Fruit fly (Drosophila melanogaster) whole organism, embryonic: Measurements from ENCODE around the gene CG6923.

Source experiments
- Atf6 ChIP-seq: fragments of 200-800 bp; sonication (Bioruptor generic); IDR thresholded peaks from 2 replicates; pipeline ENCODE4 v1.3.6; 2022; ENCODE audit warnings: missing biosample characterization, missing genetic modification characterization
- B-H2 ChIP-seq: fragments of 200-800 bp; sonication (Bioruptor generic); optimal IDR thresholded peaks from 2 replicates; lab custom pipeline; 2018; ENCODE audit warnings: missing biosample characterization, mild to moderate bottlenecking, missing genetic modification characterization
- Bdp1 ChIP-seq: fragments of 200-800 bp; sonication (Bioruptor generic); optimal IDR thresholded peaks from 3 replicates; lab custom pipeline; 2016; ENCODE audit warnings: missing biosample characterization, missing genetic modification characterization
- Bteb2 ChIP-seq: fragments of 200-800 bp; sonication (Bioruptor generic); optimal IDR thresholded peaks from 2 replicates; lab custom pipeline; 2016; ENCODE audit warnings: missing biosample characterization, missing genetic modification characterization
- CG10274 ChIP-seq: fragments of 200-800 bp; sonication (Bioruptor generic); optimal IDR thresholded peaks from 3 replicates; lab custom pipeline; 2017; ENCODE audit warnings: missing biosample characterization, mild to moderate bottlenecking, missing genetic modification characterization
- CG10321 ChIP-seq: fragments of 200-800 bp; sonication (Bioruptor generic); IDR thresholded peaks from 2 replicates; pipeline ENCODE4 v1.3.6; 2022; ENCODE audit warnings: missing biosample characterization, missing genetic modification characterization
- CG11723 ChIP-seq: fragments of 200-800 bp; sonication (Bioruptor generic); optimal IDR thresholded peaks from 2 replicates; lab custom pipeline; 2017; ENCODE audit warnings: missing biosample characterization, mild to moderate bottlenecking, missing genetic modification characterization
- CG13624 ChIP-seq: fragments of 200-800 bp; sonication (Bioruptor generic); optimal IDR thresholded peaks from 2 replicates; lab custom pipeline; 2016; ENCODE audit warnings: missing biosample characterization, missing genetic modification characterization
- CG14860 ChIP-seq: fragments of 200-800 bp; sonication (Bioruptor generic); IDR thresholded peaks from 3 replicates; pipeline ENCODE4 v1.3.6; 2022; ENCODE audit warnings: missing biosample characterization, missing genetic modification characterization; ENCODE audit not compliant: partially characterized antibody
- CG15696 ChIP-seq: fragments of 200-800 bp; sonication (Bioruptor generic); optimal IDR thresholded peaks from 2 replicates; lab custom pipeline; 2019; ENCODE audit warnings: missing biosample characterization, mild to moderate bottlenecking, missing genetic modification characterization, moderate library complexity
- CG16815 ChIP-seq: fragments of 200-800 bp; sonication (Bioruptor generic); optimal IDR thresholded peaks from 3 replicates; lab custom pipeline; 2017; ENCODE audit warnings: missing biosample characterization, mild to moderate bottlenecking, missing genetic modification characterization
- CG17568 ChIP-seq: fragments of 200-800 bp; sonication (Bioruptor generic); optimal IDR thresholded peaks from 2 replicates; lab custom pipeline; 2018; ENCODE audit warnings: missing biosample characterization, mild to moderate bottlenecking, missing genetic modification characterization, moderate library complexity
- CG3281 ChIP-seq: fragments of 200-800 bp; sonication (Bioruptor generic); optimal IDR thresholded peaks from 3 replicates; lab custom pipeline; 2017; ENCODE audit warnings: missing biosample characterization, mild to moderate bottlenecking, missing genetic modification characterization
- CG33213 ChIP-seq: fragments of 200-800 bp; sonication (Bioruptor generic); optimal IDR thresholded peaks from 3 replicates; lab custom pipeline; 2016; ENCODE audit warnings: missing biosample characterization, missing genetic modification characterization
- CG4328 ChIP-seq: fragments of 200-800 bp; sonication (Bioruptor generic); optimal IDR thresholded peaks from 3 replicates; lab custom pipeline; 2017; ENCODE audit warnings: missing biosample characterization, missing genetic modification reagents, missing genetic modification characterization
- CG5245 ChIP-seq: fragments of 200-800 bp; sonication (Bioruptor generic); optimal IDR thresholded peaks from 3 replicates; lab custom pipeline; 2016; ENCODE audit warnings: missing biosample characterization, missing genetic modification characterization
- CG6791 ChIP-seq: fragments of 200-800 bp; sonication (Bioruptor generic); IDR thresholded peaks from 3 replicates; pipeline ENCODE4 v1.3.6; 2022; ENCODE audit warnings: missing biosample characterization, missing genetic modification characterization; ENCODE audit not compliant: partially characterized antibody
- CG6813 ChIP-seq: fragments of 200-800 bp; sonication (Bioruptor generic); optimal IDR thresholded peaks from 2 replicates; lab custom pipeline; 2017; ENCODE audit warnings: missing biosample characterization, missing genetic modification characterization, mild to moderate bottlenecking, moderate library complexity, missing genetic modification reagents
- CG8089 ChIP-seq: fragments of 200-800 bp; sonication (Bioruptor generic); optimal IDR thresholded peaks from 3 replicates; lab custom pipeline; 2016; ENCODE audit warnings: missing biosample characterization, missing genetic modification characterization
- Dbx ChIP-seq: fragments of 200-800 bp; sonication (Bioruptor generic); IDR thresholded peaks from 3 replicates; pipeline ENCODE4 v1.3.6; 2022; ENCODE audit warnings: missing biosample characterization, missing genetic modification characterization
- E2f1 ChIP-seq: fragments of 200-800 bp; sonication (Bioruptor generic); IDR thresholded peaks from 2 replicates; pipeline ENCODE4 v1.3.6; 2022; ENCODE audit warnings: missing biosample characterization, missing genetic modification characterization
- Elba2 ChIP-seq: fragments of 200-800 bp; sonication (Bioruptor generic); optimal IDR thresholded peaks from 3 replicates; lab custom pipeline; 2016; ENCODE audit warnings: missing biosample characterization, missing genetic modification characterization
- Fer1 ChIP-seq: fragments of 200-800 bp; sonication (Bioruptor generic); optimal IDR thresholded peaks from 2 replicates; lab custom pipeline; 2017; ENCODE audit warnings: missing biosample characterization, mild to moderate bottlenecking, missing genetic modification characterization
- Fer3 ChIP-seq: fragments of 200-800 bp; sonication (Bioruptor generic); optimal IDR thresholded peaks from 2 replicates; lab custom pipeline; 2018; ENCODE audit warnings: missing biosample characterization, mild to moderate bottlenecking, missing genetic modification characterization, moderate library complexity
- Hr78 ChIP-seq, 2 experiments: fragments of 200-800 bp in 1 of 2; fragments of >200 bp in 1 of 2; sonication (Bioruptor generic) in 1 of 2; optimal IDR thresholded peaks; 2 replicates each; lab custom pipeline; 2017 to 2019; ENCODE audit warnings: missing biosample characterization in 2 of 2, missing genetic modification characterization in 2 of 2, mild to moderate bottlenecking in 1 of 2, moderate library complexity in 1 of 2
- Jarid2 ChIP-seq: fragments of 200-800 bp; sonication (Bioruptor generic); optimal IDR thresholded peaks from 3 replicates; lab custom pipeline; 2017; ENCODE audit warnings: mild to moderate bottlenecking, missing biosample characterization, missing genetic modification reagents, missing genetic modification characterization
- Optix ChIP-seq: fragments of 200-800 bp; sonication (Bioruptor generic); IDR thresholded peaks from 3 replicates; pipeline ENCODE4 v1.3.6; 2022; ENCODE audit warnings: missing biosample characterization, missing genetic modification characterization
- PHDP ChIP-seq: fragments of 200-800 bp; sonication (Bioruptor generic); optimal IDR thresholded peaks from 3 replicates; lab custom pipeline; 2018; ENCODE audit warnings: missing biosample characterization, mild to moderate bottlenecking, missing genetic modification characterization, moderate library complexity
- Poxn ChIP-seq: fragments of 200-800 bp; sonication (Bioruptor generic); IDR thresholded peaks from 2 replicates; pipeline ENCODE4 v1.3.6; 2022; ENCODE audit warnings: missing biosample characterization, missing genetic modification characterization
- Side ChIP-seq: fragments of 200-800 bp; sonication (Bioruptor generic); optimal IDR thresholded peaks from 2 replicates; lab custom pipeline; 2016; ENCODE audit warnings: missing biosample characterization, missing genetic modification characterization
- Stat92E ChIP-seq, 3 experiments: fragments of >200 bp in 2 of 3; fragments of 200-800 bp in 1 of 3; sonication (Bioruptor generic) in 1 of 3; optimal IDR thresholded peaks; 2 replicates each; lab custom pipeline; 2017 to 2019; ENCODE audit warnings: missing biosample characterization in 3 of 3, missing genetic modification characterization in 3 of 3, mild to moderate bottlenecking in 1 of 3, moderate library complexity in 1 of 3
- al ChIP-seq: fragments of 200-800 bp; sonication (Bioruptor generic); IDR thresholded peaks from 2 replicates; pipeline ENCODE4 v1.3.6; 2022; ENCODE audit warnings: missing biosample characterization, missing genetic modification characterization
- bsh ChIP-seq, 2 experiments: fragments of 200-800 bp; sonication (Bioruptor generic); optimal IDR thresholded peaks; 2 replicates each; lab custom pipeline; 2017 to 2018; ENCODE audit warnings: mild to moderate bottlenecking in 2 of 2, missing biosample characterization in 2 of 2, missing genetic modification characterization in 2 of 2, moderate library complexity in 1 of 2
- caup ChIP-seq: fragments of 200-800 bp; sonication (Bioruptor generic); optimal IDR thresholded peaks from 3 replicates; lab custom pipeline; 2017; ENCODE audit warnings: missing biosample characterization, mild to moderate bottlenecking, missing genetic modification characterization, moderate library complexity; ENCODE audit not compliant: severe bottlenecking
- chinmo ChIP-seq: fragments of 200-800 bp; sonication (Bioruptor generic); IDR thresholded peaks from 4 replicates; pipeline ENCODE4 v1.3.6; 2022; ENCODE audit warnings: missing biosample characterization, missing genetic modification characterization; ENCODE audit not compliant: partially characterized antibody
- dan ChIP-seq: fragments of 200-800 bp; sonication (Bioruptor generic); IDR thresholded peaks from 2 replicates; pipeline ENCODE4 v1.3.6; 2022; ENCODE audit warnings: missing biosample characterization, missing genetic modification characterization
- emc ChIP-seq: fragments of 200-800 bp; sonication (Bioruptor generic); optimal IDR thresholded peaks from 2 replicates; lab custom pipeline; 2016; ENCODE audit warnings: missing biosample characterization, missing genetic modification characterization
- insv ChIP-seq, 2 experiments: fragments of 200-800 bp; sonication (Bioruptor generic); optimal IDR thresholded peaks; 3 replicates each; lab custom pipeline; 2016 to 2018; ENCODE audit warnings: missing biosample characterization in 2 of 2, missing genetic modification characterization in 2 of 2
- ken ChIP-seq: fragments of 200-800 bp; sonication (Bioruptor generic); IDR thresholded peaks from 3 replicates; pipeline ENCODE4 v1.3.6; 2022; ENCODE audit warnings: missing biosample characterization, missing genetic modification characterization
- lbe ChIP-seq: fragments of 200-800 bp; sonication (Bioruptor generic); optimal IDR thresholded peaks from 2 replicates; lab custom pipeline; 2016; ENCODE audit warnings: missing biosample characterization, mild to moderate bottlenecking, missing genetic modification characterization
- mld ChIP-seq: fragments of 200-800 bp; sonication (Bioruptor generic); IDR thresholded peaks from 3 replicates; pipeline ENCODE4 v1.3.6; 2022; ENCODE audit warnings: missing biosample characterization, missing genetic modification characterization; ENCODE audit not compliant: partially characterized antibody
- pita ChIP-seq: fragments of 200-800 bp; sonication (Bioruptor generic); optimal IDR thresholded peaks from 2 replicates; lab custom pipeline; 2017; ENCODE audit warnings: missing biosample characterization, mild to moderate bottlenecking, missing genetic modification characterization
- ranshi ChIP-seq: fragments of 200-800 bp; sonication (Bioruptor generic); IDR thresholded peaks from 2 replicates; pipeline ENCODE4 v1.3.6; 2022; ENCODE audit warnings: missing biosample characterization, missing genetic modification characterization
- salm ChIP-seq: fragments of 200-800 bp; sonication (Bioruptor generic); optimal IDR thresholded peaks from 2 replicates; lab custom pipeline; 2018; ENCODE audit warnings: missing biosample characterization, mild to moderate bottlenecking, missing genetic modification characterization
- sqz ChIP-seq: fragments of 200-800 bp; sonication (Bioruptor generic); optimal IDR thresholded peaks from 3 replicates; lab custom pipeline; 2018; ENCODE audit warnings: missing biosample characterization, mild to moderate bottlenecking, missing genetic modification characterization
- sug ChIP-seq: fragments of 200-800 bp; optimal IDR thresholded peaks from 2 replicates; lab custom pipeline; 2019; ENCODE audit warnings: missing biosample characterization, mild to moderate bottlenecking, missing genetic modification characterization, moderate library complexity
- tll ChIP-seq, 2 experiments: fragments of 200-800 bp in 1 of 2; fragments of >200 bp in 1 of 2; sonication (Bioruptor generic) in 1 of 2; optimal IDR thresholded peaks; 2 replicates each; lab custom pipeline; 2017 to 2019; ENCODE audit warnings: missing biosample characterization in 2 of 2, missing genetic modification characterization in 2 of 2, mild to moderate bottlenecking in 1 of 2, moderate library complexity in 1 of 2
- wek ChIP-seq: fragments of 200-800 bp; sonication (Bioruptor generic); optimal IDR thresholded peaks from 3 replicates; lab custom pipeline; 2018; ENCODE audit warnings: missing biosample characterization, mild to moderate bottlenecking, missing genetic modification characterization, moderate library complexity

Gene CG6923

DNA sequence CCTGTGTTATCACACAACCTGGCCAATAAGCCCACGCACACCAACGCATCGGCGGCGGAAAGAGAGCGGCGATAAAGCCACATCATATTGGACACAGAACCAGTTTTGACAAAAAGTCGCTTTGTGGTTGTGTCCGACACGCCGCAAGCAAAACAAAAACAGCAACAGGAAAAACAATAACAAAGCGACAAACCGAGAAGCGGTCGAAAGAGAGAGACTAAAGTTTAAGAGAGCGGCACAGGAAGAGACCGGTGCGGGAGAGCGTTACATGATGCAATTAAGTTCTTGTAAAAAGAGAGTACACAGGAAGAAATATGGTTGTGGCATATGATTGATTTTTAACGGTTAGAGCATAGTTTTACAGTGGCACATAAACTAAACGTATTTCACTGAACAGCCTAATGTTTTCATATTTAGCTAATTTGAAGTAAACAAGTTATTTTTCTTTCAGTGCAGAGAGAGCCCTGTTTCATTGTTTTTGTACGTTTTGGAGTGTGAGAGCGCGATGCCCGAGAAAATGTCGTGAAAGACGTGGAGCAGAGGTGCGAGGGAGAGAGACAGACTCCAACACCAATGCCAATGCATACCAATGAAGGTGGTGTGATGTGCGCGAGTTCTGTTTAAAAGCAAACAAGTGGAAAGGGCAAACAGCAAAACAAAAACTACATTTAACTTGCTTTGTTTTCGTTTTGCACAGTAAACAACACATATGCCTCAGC lies 11.0 kb upstream of the CG6923 start (continued):
- TF ChIP-seq sug (tag; lab: Kevin White, UChicago) = peak; percentile 99
- peak; percentile 97 for TF ChIP-seq CG10274 (GFP tag; lab: Kevin White, UChicago)
- TF ChIP-seq Fer3 (tag; lab: Kevin White, UChicago) = peak; percentile 100
- peak; percentile 100 for TF ChIP-seq CG13624
- TF ChIP-seq salm (tag; lab: Kevin White, UChicago) = peak; percentile 99
- peak; percentile 100 for TF ChIP-seq CG33213
- no peak for TF ChIP-seq E2f1 (GFP tag; lab: Robert Waterston, UW)
- TF ChIP-seq CG8089 (GFP tag; lab: Kevin White, UChicago) = peak; percentile 100
- peak; percentile 100 for TF ChIP-seq CG11723
- TF ChIP-seq Side = peak; percentile 100
- peak; percentile 100 for TF ChIP-seq emc (GFP tag; lab: Kevin White, UChicago)
- TF ChIP-seq Atf6 = no peak
- peak; percentile 100 for TF ChIP-seq CG16815 (GFP tag; lab: Kevin White, UChicago)
- no peak for TF ChIP-seq CG14860 (GFP tag; lab: Robert Waterston, UW)
- TF ChIP-seq CG3281 (GFP tag; lab: Kevin White, UChicago) = peak; percentile 100
- no peak for TF ChIP-seq al
- peak; percentile 100 for TF ChIP-seq caup (GFP tag; lab: Kevin White, UChicago)
- TF ChIP-seq Hr78 (GFP tag; optimal IDR thresholded peaks at IDR 0.05; lab: Kevin White, UChicago) = peak in 1 of 2 experiments; percentile 97
- TF ChIP-seq tll (GFP tag; optimal IDR thresholded peaks at IDR 0.05; lab: Kevin White, UChicago) = peak in 1 of 2 experiments; percentile 82
- TF ChIP-seq B-H2 (GFP tag; lab: Kevin White, UChicago) = peak; percentile 100
- TF ChIP-seq CG15696 (tag; lab: Kevin White, UChicago) = peak; percentile 100
- TF ChIP-seq Bteb2 (GFP tag; lab: Kevin White, UChicago) = peak; percentile 100
- TF ChIP-seq sqz (GFP tag; lab: Kevin White, UChicago) = peak; percentile 100
- peak; percentile 100 for TF ChIP-seq PHDP
- no peak for TF ChIP-seq ranshi
- TF ChIP-seq CG6813 (GFP tag; lab: Kevin White, UChicago) = peak; percentile 100
- no peak for TF ChIP-seq Dbx (GFP tag; lab: Robert Waterston, UW)
- peak; percentile 100 for TF ChIP-seq bsh (GFP tag; optimal IDR thresholded peaks at IDR 0.05; lab: Kevin White, UChicago)
- TF ChIP-seq chinmo (GFP tag; lab: Robert Waterston, UW) = no peak
- TF ChIP-seq mld (GFP tag; lab: Robert Waterston, UW) = no peak
- peak; percentile 89 for TF ChIP-seq insv (GFP tag; optimal IDR thresholded peaks at IDR 0.05; lab: Kevin White, UChicago)
- peak; percentile 100 for TF ChIP-seq CG5245 (GFP tag; lab: Kevin White, UChicago)
- TF ChIP-seq dan = no peak
- peak; percentile 98 for TF ChIP-seq Jarid2 (GFP tag; lab: Kevin White, UChicago)
- TF ChIP-seq Poxn (GFP tag; lab: Robert Waterston, UW) = no peak
- TF ChIP-seq Elba2 (GFP tag; lab: Kevin White, UChicago) = peak; percentile 95
- TF ChIP-seq Bdp1 (GFP tag; lab: Kevin White, UChicago) = peak; percentile 97
- TF ChIP-seq CG6791 (GFP tag; lab: Robert Waterston, UW) = no peak
- no peak for TF ChIP-seq CG10321 (GFP tag; lab: Robert Waterston, UW)
- TF ChIP-seq Fer1 = peak; percentile 100
- TF ChIP-seq Stat92E (GFP tag; optimal IDR thresholded peaks at IDR 0.05; lab: Kevin White, UChicago) = peak in 1 of 3 experiments; percentile 100
- TF ChIP-seq CG17568 (GFP tag; lab: Kevin White, UChicago) = peak; percentile 100
- TF ChIP-seq lbe (GFP tag; lab: Kevin White, UChicago) = peak; percentile 99
- TF ChIP-seq pita (GFP tag; lab: Kevin White, UChicago) = no peak
- peak; percentile 100 for TF ChIP-seq CG4328 (GFP tag; lab: Kevin White, UChicago)
- TF ChIP-seq Optix (GFP tag; lab: Robert Waterston, UW) = no peak
- TF ChIP-seq wek = peak; percentile 98
- TF ChIP-seq ken = no peak
